Fruit fly (Drosophila melanogaster) whole organism, embryonic: ENCODE results near the gene CG16734.

Experiments used
- CG12219 ChIP-seq: fragments of 200-800 bp; sonication (Bioruptor generic); optimal IDR thresholded peaks from 3 replicates; lab custom pipeline; 2018; ENCODE audit warnings: missing biosample characterization, mild to moderate bottlenecking, missing genetic modification characterization
- CG15514 ChIP-seq: fragments of 200-800 bp; sonication (Bioruptor generic); optimal IDR thresholded peaks from 3 replicates; lab custom pipeline; 2017; ENCODE audit warnings: missing biosample characterization, missing genetic modification characterization, mild to moderate bottlenecking, moderate library complexity, missing genetic modification reagents
- Dip3 ChIP-seq: fragments of 200-800 bp; sonication (Bioruptor generic); optimal IDR thresholded peaks from 3 replicates; lab custom pipeline; 2016; ENCODE audit warnings: missing biosample characterization, missing genetic modification characterization
- Doc3 ChIP-seq: fragments of 200-800 bp; sonication (Bioruptor generic); IDR thresholded peaks from 3 replicates; pipeline ENCODE4 v1.3.6; 2022; ENCODE audit warnings: missing biosample characterization, missing genetic modification characterization; ENCODE audit not compliant: partially characterized antibody
- E2f2 ChIP-seq: fragments of 200-800 bp; sonication (Bioruptor generic); IDR thresholded peaks from 2 replicates; pipeline ENCODE4 v1.3.6; 2022; ENCODE audit warnings: missing biosample characterization, missing genetic modification characterization
- Ets65A ChIP-seq: fragments of 200-800 bp; sonication (Bioruptor generic); peaks from one replicate; lab custom pipeline; 2016; ENCODE audit warnings: missing biosample characterization, missing genetic modification characterization
- Hr39 ChIP-seq: fragments of >200 bp; optimal IDR thresholded peaks from 2 replicates; lab custom pipeline; 2017
- Max ChIP-seq: fragments of 200-800 bp; sonication (Bioruptor generic); optimal IDR thresholded peaks from 2 replicates; lab custom pipeline; 2016; ENCODE audit warnings: missing biosample characterization, mild to moderate bottlenecking, missing genetic modification characterization
- cato ChIP-seq: fragments of 200-800 bp; sonication (Bioruptor generic); optimal IDR thresholded peaks from 2 replicates; lab custom pipeline; 2016; ENCODE audit warnings: missing biosample characterization, missing genetic modification characterization, borderline replicate concordance
- dan ChIP-seq: fragments of 200-800 bp; sonication (Bioruptor generic); IDR thresholded peaks from 2 replicates; pipeline ENCODE4 v1.3.6; 2022; ENCODE audit warnings: missing biosample characterization, missing genetic modification characterization
- fd102C ChIP-seq: fragments of 200-800 bp; sonication (Bioruptor generic); optimal IDR thresholded peaks from 2 replicates; lab custom pipeline; 2018; ENCODE audit warnings: missing biosample characterization, mild to moderate bottlenecking, missing genetic modification characterization, moderate library complexity
- gce ChIP-seq: fragments of 200-800 bp; sonication (Bioruptor generic); IDR thresholded peaks from 3 replicates; pipeline ENCODE4 v1.3.6; 2022; ENCODE audit warnings: missing biosample characterization, missing genetic modification characterization
- hbn ChIP-seq: fragments of 200-800 bp; sonication (Bioruptor generic); IDR thresholded peaks from 2 replicates; pipeline ENCODE4 v1.3.6; 2022; ENCODE audit warnings: missing biosample characterization, missing genetic modification characterization; ENCODE audit not compliant: partially characterized antibody
- jigr1 ChIP-seq: fragments of 200-800 bp; sonication (Bioruptor generic); IDR thresholded peaks from 3 replicates; pipeline ENCODE4 v1.3.6; 2022; ENCODE audit warnings: missing biosample characterization, missing genetic modification characterization
- lbe ChIP-seq: fragments of 200-800 bp; sonication (Bioruptor generic); optimal IDR thresholded peaks from 2 replicates; lab custom pipeline; 2016; ENCODE audit warnings: missing biosample characterization, mild to moderate bottlenecking, missing genetic modification characterization
- pnt ChIP-seq: fragments of 200-800 bp; sonication (Bioruptor generic); optimal IDR thresholded peaks from 3 replicates; lab custom pipeline; 2016; ENCODE audit warnings: missing biosample characterization, missing genetic modification characterization
- ssp ChIP-seq: fragments of 200-800 bp; sonication (Bioruptor generic); IDR thresholded peaks from 2 replicates; pipeline ENCODE4 v1.3.6; 2022; ENCODE audit warnings: missing biosample characterization, missing genetic modification characterization

CG16734 gene

DNA sequence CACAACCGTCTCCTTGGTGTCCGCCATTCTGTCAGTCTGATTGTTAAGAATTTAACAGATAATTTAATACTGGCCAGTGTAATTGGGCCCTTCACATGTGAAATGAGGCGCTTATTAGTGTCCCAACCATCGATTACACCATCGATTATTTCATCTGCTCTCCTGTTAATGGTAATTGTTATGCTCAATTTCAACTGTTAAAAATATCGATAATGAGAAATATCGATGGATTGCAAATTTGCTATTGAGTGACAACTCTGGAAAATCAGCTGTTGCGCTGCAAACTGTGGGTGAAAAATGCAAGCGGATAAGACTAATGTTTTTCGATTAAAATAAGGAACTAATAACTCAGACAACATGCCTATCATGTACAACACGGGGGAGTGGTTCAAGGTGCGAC is 11.9 kb downstream of the CG16734 start, which contains the start of the genes TrpRS and Vps16A (continued):
- peak; percentile 96 for TF ChIP-seq Doc3
- peak; percentile 62 for TF ChIP-seq CG15514 (GFP tag; lab: Kevin White, UChicago)
- TF ChIP-seq fd102C (GFP tag; lab: Kevin White, UChicago), result no peak
- TF ChIP-seq E2f2 (GFP tag; lab: Robert Waterston, UW), result peak; percentile 65
- no peak for TF ChIP-seq pnt (GFP tag; lab: Kevin White, UChicago)
- peak; percentile 97 for TF ChIP-seq ssp
- TF ChIP-seq Dip3, result no peak

DNA sequence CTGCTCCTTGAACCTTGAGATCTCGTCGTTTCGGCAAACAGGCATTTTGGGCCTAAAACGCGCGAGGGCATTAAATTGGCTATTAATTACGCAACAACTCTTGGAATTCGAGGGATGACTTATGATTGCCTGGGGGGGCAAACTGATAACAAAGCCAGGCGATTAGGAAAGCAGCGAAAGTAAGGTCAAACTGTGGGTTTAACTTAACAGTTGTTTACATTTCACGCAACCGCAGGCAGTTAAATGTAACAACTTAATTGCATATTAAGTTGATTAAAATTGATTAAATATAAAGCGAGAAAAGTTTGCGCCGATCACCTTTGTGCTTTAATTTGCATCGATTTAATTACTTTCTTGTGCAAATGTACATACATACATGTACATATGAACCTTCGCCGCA is 32.9 kb downstream of the CG16734 start:
- TF ChIP-seq Ets65A (GFP tag; lab: Kevin White, UChicago), result peak; percentile 93
- no peak for TF ChIP-seq lbe (GFP tag; lab: Kevin White, UChicago)
- TF ChIP-seq Max (GFP tag; lab: Kevin White, UChicago), result no peak
- no peak for TF ChIP-seq gce (GFP tag; lab: Robert Waterston, UW)

DNA sequence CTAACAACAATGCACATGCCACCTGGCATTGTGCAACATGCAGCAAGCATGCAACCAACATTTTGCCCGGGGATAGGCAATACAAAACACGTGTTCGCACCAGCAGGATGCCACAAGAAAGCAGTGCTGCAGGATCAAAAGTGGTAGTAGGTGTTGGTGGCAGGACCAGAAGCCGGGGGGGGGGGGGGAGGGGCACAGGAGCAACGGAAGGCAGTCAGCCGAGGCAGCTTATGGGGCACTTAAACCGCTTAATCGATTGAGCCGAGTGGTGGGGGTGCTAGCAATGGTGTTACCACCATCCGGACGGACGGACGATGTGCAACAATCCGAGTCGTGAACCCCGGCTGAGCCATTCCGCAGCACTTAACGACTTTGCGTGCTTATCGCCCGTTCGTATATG is 42.3 kb downstream of the CG16734 start:
- TF ChIP-seq cato (GFP tag; lab: Kevin White, UChicago) (no peak), dan (GFP tag; lab: Robert Waterston, UW) (0 out of 2 replicates have a peak, but pooled peaks have one; percentile 23), jigr1 (GFP tag; lab: Robert Waterston, UW) (no peak), ssp (0 out of 2 replicates have a peak, but pooled peaks have one; percentile 8), hbn (no peak), Hr39 (lab: Kevin White, UChicago) (peak; percentile 74), CG12219 (no peak)
